Worm (Caenorhabditis elegans) whole organism, L3 larva: ENCODE measurements around the gene E02A10.3.

Experiments
- ama-1 ChIP-seq: fragments of 150-350 bp; optimal IDR thresholded peaks from 2 replicates; lab custom pipeline; 2018
- egl-27 ChIP-seq: sonication (generic microtip); optimal IDR thresholded peaks from 4 replicates; lab custom pipeline; 2017; ENCODE audit warnings: missing biosample characterization, missing genetic modification reagents, missing genetic modification characterization
- elt-2 ChIP-seq: sonication (generic microtip); optimal IDR thresholded peaks from 2 replicates; lab custom pipeline; 2016; ENCODE audit warnings: missing genetic modification reagents, mild to moderate bottlenecking, missing genetic modification characterization, missing compliant biosample characterization
- nhr-43 ChIP-seq: sonication (generic microtip); optimal IDR thresholded peaks from 2 replicates; lab custom pipeline; 2016; ENCODE audit warnings: mild to moderate bottlenecking, missing genetic modification characterization, missing compliant biosample characterization; ENCODE audit not compliant: poor library complexity, severe bottlenecking
- ztf-11 ChIP-seq: fragments of 150-350 bp; optimal IDR thresholded peaks from 2 replicates; lab custom pipeline; 2014; ENCODE audit warnings: missing biosample characterization, missing genetic modification characterization

DNA sequence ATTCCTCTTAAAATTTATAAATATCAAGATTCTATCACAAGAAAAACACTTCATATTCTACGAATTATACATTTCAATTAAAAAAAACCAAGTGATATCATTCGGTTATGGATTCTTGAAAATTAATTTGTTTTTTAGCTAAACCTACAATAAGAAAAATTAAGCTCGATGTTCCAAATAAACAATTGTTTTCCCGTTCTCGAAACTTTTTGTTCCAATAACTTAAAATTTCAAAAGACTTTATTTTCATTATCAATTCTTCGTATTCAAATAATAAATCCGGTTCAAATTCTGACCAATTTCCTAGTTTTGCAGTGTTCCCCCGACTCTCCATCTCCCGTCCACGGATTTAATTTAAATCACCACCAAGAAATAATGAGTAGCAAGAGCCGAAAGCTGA is at the start of gene E02A10.3:
- no peak for TF ChIP-seq elt-2 (tag; lab: Kevin White, UChicago)
- no peak for TF ChIP-seq ama-1 (lab: Kevin White, UChicago)
- no peak for TF ChIP-seq egl-27 (tag; lab: Kevin White, UChicago)
- TF ChIP-seq nhr-43 (tag; lab: Kevin White, UChicago) = no peak
- no peak for TF ChIP-seq ztf-11
